Fruit fly (Drosophila melanogaster) whole organism, embryonic: Measurements from ENCODE around the gene CG34357.
A peak's percentile ranks its signal among the peaks of the same experiment; 100 is the strongest.
"Not testable (repeated sequence)": the region's sequence is repeated elsewhere in the genome, so short reads cannot be mapped to it uniquely, and the experiment has no call there.

Experiments
- CG11723 ChIP-seq: fragments of 200-800 bp; sonication (Bioruptor generic); optimal IDR thresholded peaks from 2 replicates; lab custom pipeline; 2017; ENCODE audit warnings: missing biosample characterization, mild to moderate bottlenecking, missing genetic modification characterization
- CG12155 ChIP-seq: fragments of 200-800 bp; sonication (Bioruptor generic); optimal IDR thresholded peaks from 3 replicates; lab custom pipeline; 2016; ENCODE audit warnings: missing biosample characterization, missing genetic modification characterization
- CG15696 ChIP-seq: fragments of 200-800 bp; sonication (Bioruptor generic); optimal IDR thresholded peaks from 2 replicates; lab custom pipeline; 2019; ENCODE audit warnings: missing biosample characterization, mild to moderate bottlenecking, missing genetic modification characterization, moderate library complexity
- CG16815 ChIP-seq: fragments of 200-800 bp; sonication (Bioruptor generic); optimal IDR thresholded peaks from 3 replicates; lab custom pipeline; 2017; ENCODE audit warnings: missing biosample characterization, mild to moderate bottlenecking, missing genetic modification characterization
- CG2199 ChIP-seq: fragments of 200-800 bp; sonication (Bioruptor generic); IDR thresholded peaks from 3 replicates; pipeline ENCODE4 v1.3.6; 2022; ENCODE audit warnings: missing biosample characterization, missing genetic modification characterization
- CG31365 ChIP-seq: fragments of 200-800 bp; sonication (Bioruptor generic); optimal IDR thresholded peaks from 2 replicates; lab custom pipeline; 2018; ENCODE audit warnings: missing biosample characterization, mild to moderate bottlenecking, missing genetic modification characterization
- CG31388 ChIP-seq: fragments of 200-800 bp; sonication (Bioruptor generic); optimal IDR thresholded peaks from 2 replicates; lab custom pipeline; 2016; ENCODE audit warnings: missing biosample characterization, missing genetic modification characterization
- CG3726 ChIP-seq: fragments of 200-800 bp; sonication (Bioruptor generic); IDR thresholded peaks from 3 replicates; pipeline ENCODE4, ENCODE4 v1.3.6; 2022; ENCODE audit warnings: missing biosample characterization, missing genetic modification characterization
- CG4617 ChIP-seq: fragments of 200-800 bp; sonication (Bioruptor generic); optimal IDR thresholded peaks from 3 replicates; lab custom pipeline; 2016; ENCODE audit warnings: missing biosample characterization, missing genetic modification characterization, borderline replicate concordance
- CG8924 ChIP-seq: fragments of 200-800 bp; optimal IDR thresholded peaks from 3 replicates; lab custom pipeline; 2019; ENCODE audit warnings: missing biosample characterization, mild to moderate bottlenecking, missing genetic modification characterization, moderate library complexity
- CkIIα-i1 ChIP-seq: fragments of 200-800 bp; sonication (Bioruptor generic); IDR thresholded peaks from 2 replicates; pipeline ENCODE4 v1.3.6; 2022; ENCODE audit warnings: missing biosample characterization, missing genetic modification characterization
- Dek ChIP-seq: fragments of 200-800 bp; sonication (Bioruptor generic); optimal IDR thresholded peaks from 3 replicates; lab custom pipeline; 2019; ENCODE audit warnings: missing biosample characterization, mild to moderate bottlenecking, missing genetic modification characterization, moderate library complexity
- Dip3 ChIP-seq: fragments of 200-800 bp; sonication (Bioruptor generic); optimal IDR thresholded peaks from 3 replicates; lab custom pipeline; 2016; ENCODE audit warnings: missing biosample characterization, missing genetic modification characterization
- Fer3 ChIP-seq: fragments of 200-800 bp; sonication (Bioruptor generic); optimal IDR thresholded peaks from 2 replicates; lab custom pipeline; 2018; ENCODE audit warnings: missing biosample characterization, mild to moderate bottlenecking, missing genetic modification characterization, moderate library complexity
- Jarid2 ChIP-seq: fragments of 200-800 bp; sonication (Bioruptor generic); optimal IDR thresholded peaks from 3 replicates; lab custom pipeline; 2017; ENCODE audit warnings: mild to moderate bottlenecking, missing biosample characterization, missing genetic modification reagents, missing genetic modification characterization
- Mes4 ChIP-seq: fragments of 200-800 bp; sonication (Bioruptor generic); optimal IDR thresholded peaks from 2 replicates; lab custom pipeline; 2016; ENCODE audit warnings: missing biosample characterization, missing genetic modification characterization
- Neu2 ChIP-seq: fragments of 200-800 bp; sonication (Bioruptor generic); optimal IDR thresholded peaks from 3 replicates; lab custom pipeline; 2016; ENCODE audit warnings: missing biosample characterization, missing genetic modification characterization, borderline replicate concordance
- Pdp1 ChIP-seq, 2 experiments: fragments of 200-800 bp; sonication (Bioruptor generic); optimal IDR thresholded peaks; 3 replicates each; lab custom pipeline; 2016; ENCODE audit warnings: missing biosample characterization in 2 of 2, missing genetic modification characterization in 2 of 2, mild to moderate bottlenecking in 1 of 2, moderate library complexity in 1 of 2
- Ptx1 ChIP-seq: fragments of 200-800 bp; sonication (Bioruptor generic); IDR thresholded peaks from 2 replicates; pipeline ENCODE4 v1.3.6; 2022; ENCODE audit warnings: missing biosample characterization, missing genetic modification characterization
- Sox102F ChIP-seq: fragments of 200-800 bp; sonication (Bioruptor generic); optimal IDR thresholded peaks from 2 replicates; lab custom pipeline; 2018; ENCODE audit warnings: missing biosample characterization, mild to moderate bottlenecking, missing genetic modification characterization, moderate library complexity
- Trl ChIP-seq, 3 experiments: fragments of >200 bp in 2 of 3; fragments of 200-800 bp in 1 of 3; sonication (Bioruptor generic) in 1 of 3; optimal IDR thresholded peaks; 2 replicates in 1 of 3; 3 replicates in 2 of 3; lab custom pipeline; 2016 to 2017; ENCODE audit warnings: missing biosample characterization in 1 of 3, missing genetic modification characterization in 1 of 3
- cas ChIP-seq: fragments of 200-800 bp; sonication (Bioruptor generic); IDR thresholded peaks from 2 replicates; pipeline ENCODE4 v1.3.6; 2022; ENCODE audit warnings: missing biosample characterization, missing genetic modification characterization
- chinmo ChIP-seq: fragments of 200-800 bp; sonication (Bioruptor generic); IDR thresholded peaks from 4 replicates; pipeline ENCODE4 v1.3.6; 2022; ENCODE audit warnings: missing biosample characterization, missing genetic modification characterization; ENCODE audit not compliant: partially characterized antibody
- chm ChIP-seq: fragments of 200-800 bp; sonication (Bioruptor generic); IDR thresholded peaks from 2 replicates; pipeline ENCODE4 v1.3.6; 2022; ENCODE audit warnings: missing biosample characterization, missing genetic modification characterization
- en ChIP-seq: fragments of 200-800 bp; sonication (Bioruptor generic); optimal IDR thresholded peaks from 2 replicates; lab custom pipeline; 2016; ENCODE audit warnings: missing biosample characterization, missing genetic modification characterization
- esg ChIP-seq: fragments of 200-800 bp; sonication (Bioruptor generic); conservative IDR thresholded peaks from 2 replicates; pipeline ENCODE4 v1.3.6; 2022; ENCODE audit warnings: missing biosample characterization, missing genetic modification characterization
- gem ChIP-seq: fragments of 200-800 bp; sonication (Bioruptor generic); optimal IDR thresholded peaks from 2 replicates; lab custom pipeline; 2019; ENCODE audit warnings: missing biosample characterization, mild to moderate bottlenecking, missing genetic modification characterization, moderate library complexity
- kah ChIP-seq: fragments of 200-800 bp; sonication (Bioruptor generic); optimal IDR thresholded peaks from 2 replicates; lab custom pipeline; 2018; ENCODE audit warnings: missing biosample characterization, mild to moderate bottlenecking, missing genetic modification characterization
- pfk ChIP-seq: fragments of 200-800 bp; sonication (Bioruptor generic); optimal IDR thresholded peaks from 2 replicates; lab custom pipeline; 2018; ENCODE audit warnings: missing biosample characterization, mild to moderate bottlenecking, missing genetic modification characterization, moderate library complexity
- phol ChIP-seq: fragments of 200-800 bp; sonication (Bioruptor generic); optimal IDR thresholded peaks from 3 replicates; lab custom pipeline; 2018; ENCODE audit warnings: missing biosample characterization, mild to moderate bottlenecking, missing genetic modification characterization, moderate library complexity
- sens ChIP-seq: fragments of 200-800 bp; sonication (Bioruptor generic); peaks from one replicate; lab custom pipeline; 2016; ENCODE audit warnings: missing biosample characterization, missing genetic modification characterization
- stwl ChIP-seq: fragments of 200-800 bp; sonication (Bioruptor generic); optimal IDR thresholded peaks from 3 replicates; lab custom pipeline; 2018; ENCODE audit warnings: missing biosample characterization, mild to moderate bottlenecking, missing genetic modification characterization, moderate library complexity
- tll ChIP-seq, 2 experiments: fragments of 200-800 bp in 1 of 2; fragments of >200 bp in 1 of 2; sonication (Bioruptor generic) in 1 of 2; optimal IDR thresholded peaks; 2 replicates each; lab custom pipeline; 2017 to 2019; ENCODE audit warnings: missing biosample characterization in 2 of 2, missing genetic modification characterization in 2 of 2, mild to moderate bottlenecking in 1 of 2, moderate library complexity in 1 of 2

The CG34357 gene

dm6 chr3R:4601887-4602531 is 44.1 kb upstream of the CG34357 start (continued):
- TF ChIP-seq CG15696 (tag; lab: Kevin White, UChicago) (peak; percentile 29), phol (no peak), gem (tag; lab: Kevin White, UChicago) (peak; percentile 29), CG8924 (tag; lab: Kevin White, UChicago) (peak; percentile 11), Fer3 (no peak), CG16815 (GFP tag; lab: Kevin White, UChicago) (peak; percentile 6), Pdp1 (GFP tag; optimal IDR thresholded peaks at IDR 0.05; lab: Kevin White, UChicago) (peak in 1 of 2 experiments; percentile 16)
- TF ChIP-seq, all 482 proteins: peak for 28

dm6 chr3R:4599624-4600023 is 41.8 kb upstream of the CG34357 start:
- TF ChIP-seq Jarid2 (peak; percentile 27), Trl (optimal IDR thresholded peaks at IDR 0.05; lab: Kevin White, UChicago) (peak; percentile 30 to 56), Trl (GFP tag; optimal IDR thresholded peaks at IDR 0.05; lab: Kevin White, UChicago) (no peak), CG12155 (GFP tag; lab: Kevin White, UChicago) (no peak), stwl (peak; percentile 51), sens (GFP tag; lab: Kevin White, UChicago) (peak; percentile 66), Dip3 (no peak), CG31365 (tag; lab: Kevin White, UChicago) (no peak), esg (GFP tag; lab: Robert Waterston, UW) (no peak), CG2199 (GFP tag; lab: Robert Waterston, UW) (peak; percentile 99)

dm6 chr3R:4578544-4578943 is 20.7 kb upstream of the CG34357 start, which contains the start of gene CG32945:
Gene CG32945, minus strand, starts transcription at chr3R:4578644.
- TF ChIP-seq CG3726 (GFP tag; lab: Robert Waterston, UW), result no peak
- no peak for TF ChIP-seq Sox102F (GFP tag; lab: Kevin White, UChicago)
- TF ChIP-seq CkIIα-i1, result no peak
- TF ChIP-seq tll (GFP tag; optimal IDR thresholded peaks at IDR 0.05; lab: Kevin White, UChicago), result no peak
- no peak for TF ChIP-seq en (GFP tag; lab: Kevin White, UChicago)
- no peak for TF ChIP-seq CG31388 (GFP tag; lab: Kevin White, UChicago)
- no peak for TF ChIP-seq cas (GFP tag; lab: Robert Waterston, UW)
- no peak for TF ChIP-seq pfk (GFP tag; lab: Kevin White, UChicago)
- TF ChIP-seq CG4617 (GFP tag; lab: Kevin White, UChicago), result no peak
- TF ChIP-seq kah, result no peak
- TF ChIP-seq Ptx1 (GFP tag; lab: Robert Waterston, UW), result no peak
- no peak for TF ChIP-seq Neu2
- no peak for TF ChIP-seq Mes4 (GFP tag; lab: Kevin White, UChicago)
- TF ChIP-seq CG11723 (GFP tag; lab: Kevin White, UChicago), result no peak
- TF ChIP-seq Dek (tag; lab: Kevin White, UChicago), result no peak
- TF ChIP-seq chm (GFP tag; lab: Robert Waterston, UW), result no peak

- TF ChIP-seq Trl (optimal IDR thresholded peaks at IDR 0.05; lab: Kevin White, UChicago) (peak in 1 of 2 experiments; percentile 58), chinmo (GFP tag; lab: Robert Waterston, UW) (0 out of 4 replicates have a peak, but pooled peaks have one; percentile 35), CG2199 (GFP tag; lab: Robert Waterston, UW) (peak; percentile 75; the same call in 1 of the 3 replicates)
- TF ChIP-seq Trl (GFP tag; optimal IDR thresholded peaks at IDR 0.05; lab: Kevin White, UChicago), result not testable (repeated sequence)
Measured at dm6 chr3R:4565322-4565721, 7.5 kb upstream of the CG34357 start.
